Fruit fly (Drosophila melanogaster) Kc167 (cell line): ENCODE measurements around the gene tws.

ENCODE experiments used
- Sin3A ChIP-seq: fragments of >200 bp; optimal IDR thresholded peaks from 2 replicates; lab custom pipeline; 2018; ENCODE audit warnings: missing external identifiers
- h ChIP-seq: fragments of >200 bp; optimal IDR thresholded peaks from 3 replicates; lab custom pipeline; 2018; ENCODE audit warnings: missing external identifiers
- insv ChIP-seq: fragments of >200 bp; optimal IDR thresholded peaks from 3 replicates; lab custom pipeline; 2018; ENCODE audit warnings: missing external identifiers
- psq ChIP-seq: fragments of >200 bp; optimal IDR thresholded peaks from 2 replicates; lab custom pipeline; 2017; ENCODE audit warnings: missing external identifiers

- TF ChIP-seq psq (lab: Kevin White, UChicago): peak; percentile 68
- TF ChIP-seq insv (lab: Kevin White, UChicago): no peak
- TF ChIP-seq Sin3A (lab: Kevin White, UChicago): no peak
- TF ChIP-seq h (lab: Kevin White, UChicago): no peak
Measured at dm6 chr3R:10109938-10110337, 29.6 kb downstream of the tws start, which contains the start of gene Fmr1.
